Worm (Caenorhabditis elegans) whole organism, late embryonic: ENCODE results near the gene ttr-59.
A peak's percentile ranks its signal among the peaks of the same experiment; 100 is the strongest.

ENCODE experiments used
- C08G9.2 ChIP-seq: sonication (generic microtip); optimal IDR thresholded peaks from 2 replicates; lab custom pipeline; 2016; ENCODE audit warnings: mild to moderate bottlenecking, missing genetic modification characterization, moderate library complexity, missing compliant biosample characterization
- C38D4.7 ChIP-seq: fragments of 200-800 bp; sonication (Bioruptor generic); optimal IDR thresholded peaks from 2 replicates; lab custom pipeline; 2018; ENCODE audit warnings: mild to moderate bottlenecking, missing genetic modification characterization, moderate library complexity, missing compliant biosample characterization
- K02D7.2 ChIP-seq: sonication (generic microtip); optimal IDR thresholded peaks from 2 replicates; lab custom pipeline; 2017; ENCODE audit warnings: mild to moderate bottlenecking, missing genetic modification characterization, missing compliant biosample characterization
- K09A11.1 ChIP-seq: sonication (generic microtip); optimal IDR thresholded peaks from 2 replicates; lab custom pipeline; 2017; ENCODE audit warnings: antibody characterized with exemption, mild to moderate bottlenecking, missing genetic modification characterization, missing compliant biosample characterization; ENCODE audit not compliant: insufficient read depth
- Y22D7AL.16 ChIP-seq: sonication (generic microtip); optimal IDR thresholded peaks from 2 replicates; lab custom pipeline; 2016; ENCODE audit warnings: missing genetic modification characterization, missing compliant biosample characterization
- ama-1 ChIP-seq: fragments of 150-350 bp; optimal IDR thresholded peaks from 2 replicates; lab custom pipeline; 2014
- ceh-14 ChIP-seq: sonication (generic microtip); optimal IDR thresholded peaks from 2 replicates; lab custom pipeline; 2016; ENCODE audit warnings: missing genotype, missing genetic modification characterization, missing compliant biosample characterization
- ceh-18 ChIP-seq: sonication (generic microtip); optimal IDR thresholded peaks from 2 replicates; lab custom pipeline; 2016; ENCODE audit warnings: missing genetic modification characterization, missing compliant biosample characterization
- ceh-19 ChIP-seq: fragments of 200-800 bp; sonication (Bioruptor generic); optimal IDR thresholded peaks from 2 replicates; lab custom pipeline; 2018; ENCODE audit warnings: mild to moderate bottlenecking, missing genetic modification characterization, missing compliant biosample characterization
- ceh-22 ChIP-seq: sonication (generic microtip); optimal IDR thresholded peaks from 2 replicates; lab custom pipeline; 2017; ENCODE audit warnings: missing biosample characterization, missing genetic modification characterization
- ceh-45 ChIP-seq: fragments of 200-800 bp; sonication (Bioruptor generic); IDR thresholded peaks from 2 replicates; pipeline ENCODE4 v1.3.6; 2022; ENCODE audit warnings: missing genetic modification reagents, missing genetic modification characterization, missing compliant biosample characterization
- ceh-48 ChIP-seq: sonication (generic microtip); optimal IDR thresholded peaks from 2 replicates; lab custom pipeline; 2016; ENCODE audit warnings: missing genetic modification characterization, inconsistent platforms, missing compliant biosample characterization
- ceh-6 ChIP-seq: fragments of 200-800 bp; sonication (Bioruptor generic); optimal IDR thresholded peaks from 2 replicates; lab custom pipeline; 2018; ENCODE audit warnings: mild to moderate bottlenecking, missing genetic modification characterization, missing compliant biosample characterization
- dmd-4 ChIP-seq: sonication (generic microtip); optimal IDR thresholded peaks from 2 replicates; lab custom pipeline; 2016; ENCODE audit warnings: borderline replicate concordance, missing genetic modification characterization, missing compliant biosample characterization
- dve-1 ChIP-seq: sonication (generic microtip); optimal IDR thresholded peaks from 2 replicates; lab custom pipeline; 2017; ENCODE audit warnings: antibody characterized with exemption, mild to moderate bottlenecking, missing genetic modification characterization, missing compliant biosample characterization
- elt-2 ChIP-seq: sonication (generic microtip); optimal IDR thresholded peaks from 2 replicates; lab custom pipeline; 2016; ENCODE audit warnings: missing genetic modification reagents, missing genetic modification characterization, missing compliant biosample characterization
- ets-4 ChIP-seq: sonication (generic microtip); optimal IDR thresholded peaks from 2 replicates; lab custom pipeline; 2016; ENCODE audit warnings: missing genetic modification characterization, missing compliant biosample characterization
- fax-1 ChIP-seq: sonication (generic microtip); optimal IDR thresholded peaks from 2 replicates; lab custom pipeline; 2016; ENCODE audit warnings: missing genotype, missing genetic modification characterization, missing compliant biosample characterization
- fkh-10 ChIP-seq: fragments of 150-350 bp; optimal IDR thresholded peaks from 2 replicates; lab custom pipeline; 2014; ENCODE audit warnings: missing biosample characterization, missing genetic modification reagents, missing genetic modification characterization
- hlh-13 ChIP-seq: fragments of 200-800 bp; sonication (Bioruptor generic); optimal IDR thresholded peaks from 2 replicates; lab custom pipeline; 2018; ENCODE audit warnings: mild to moderate bottlenecking, missing genetic modification characterization, missing compliant biosample characterization
- hlh-30 ChIP-seq: sonication (generic microtip); optimal IDR thresholded peaks from 2 replicates; lab custom pipeline; 2017; ENCODE audit warnings: antibody characterized with exemption, missing genetic modification characterization, missing compliant biosample characterization; ENCODE audit not compliant: insufficient read depth
- hlh-6 ChIP-seq: sonication (generic microtip); optimal IDR thresholded peaks from 2 replicates; lab custom pipeline; 2016; ENCODE audit warnings: missing genotype, missing genetic modification characterization, missing compliant biosample characterization
- hlh-8 ChIP-seq: sonication (generic microtip); optimal IDR thresholded peaks from 2 replicates; lab custom pipeline; 2016; ENCODE audit warnings: missing genotype, missing genetic modification characterization, missing compliant biosample characterization
- lin-11 ChIP-seq: fragments of 200-800 bp; sonication (Bioruptor generic); optimal IDR thresholded peaks from 2 replicates; lab custom pipeline; 2018; ENCODE audit warnings: mild to moderate bottlenecking, missing genetic modification characterization, missing compliant biosample characterization
- madf-2 ChIP-seq: sonication (generic microtip); optimal IDR thresholded peaks from 2 replicates; lab custom pipeline; 2017; ENCODE audit warnings: missing genetic modification characterization, missing compliant biosample characterization
- nfya-1 ChIP-seq: sonication (generic microtip); optimal IDR thresholded peaks from 2 replicates; lab custom pipeline; 2017; ENCODE audit warnings: missing genetic modification characterization, mild to moderate bottlenecking, missing compliant biosample characterization, antibody characterized with exemption, moderate library complexity
- npax-4 ChIP-seq: sonication (generic microtip); optimal IDR thresholded peaks from 2 replicates; lab custom pipeline; 2016; ENCODE audit warnings: missing genetic modification characterization, missing compliant biosample characterization
- pag-3 ChIP-seq: sonication (generic microtip); optimal IDR thresholded peaks from 2 replicates; lab custom pipeline; 2016; ENCODE audit warnings: missing compliant biosample characterization, missing genetic modification characterization, borderline replicate concordance
- pat-9 ChIP-seq: fragments of 200-800 bp; sonication (Bioruptor generic); optimal IDR thresholded peaks from 2 replicates; lab custom pipeline; 2018; ENCODE audit warnings: mild to moderate bottlenecking, missing genetic modification characterization, moderate library complexity, missing compliant biosample characterization
- pha-4 ChIP-seq: fragments of 150-350 bp; optimal IDR thresholded peaks from 2 replicates; lab custom pipeline; 2018; ENCODE audit warnings: missing biosample characterization, missing genetic modification reagents, missing genetic modification characterization
- pqm-1 ChIP-seq: sonication (generic microtip); optimal IDR thresholded peaks from 2 replicates; lab custom pipeline; 2016; ENCODE audit warnings: missing genetic modification characterization, missing compliant biosample characterization
- pros-1 ChIP-seq: fragments of 150-350 bp; optimal IDR thresholded peaks from 2 replicates; lab custom pipeline; 2014; ENCODE audit warnings: missing biosample characterization, missing genetic modification reagents, missing genetic modification characterization
- ref-2 ChIP-seq: sonication (generic microtip); optimal IDR thresholded peaks from 2 replicates; lab custom pipeline; 2016; ENCODE audit warnings: missing genetic modification characterization, missing compliant biosample characterization
- rnt-1 ChIP-seq: sonication (generic microtip); optimal IDR thresholded peaks from 2 replicates; lab custom pipeline; 2016; ENCODE audit warnings: missing genetic modification characterization, missing compliant biosample characterization
- sox-2 ChIP-seq: fragments of 200-800 bp; sonication (Bioruptor generic); IDR thresholded peaks from 2 replicates; pipeline ENCODE4 v1.3.6; 2022; ENCODE audit warnings: missing genetic modification reagents, missing genetic modification characterization, missing compliant biosample characterization
- sox-4 ChIP-seq: sonication (generic microtip); optimal IDR thresholded peaks from 2 replicates; lab custom pipeline; 2017; ENCODE audit warnings: mild to moderate bottlenecking, missing genetic modification characterization, inconsistent platforms, missing compliant biosample characterization
- unc-3 ChIP-seq, 2 experiments: fragments of 200-800 bp in 1 of 2; sonication (Bioruptor generic) in 1 of 2; sonication (generic microtip) in 1 of 2; conservative IDR thresholded peaks in 1 of 2; optimal IDR thresholded peaks in 1 of 2; 2 replicates each; pipeline versions ENCODE4 v1.3.6 to Lab custom; 2016 to 2022; ENCODE audit warnings: missing compliant biosample characterization in 2 of 2, missing genetic modification characterization in 2 of 2, missing genetic modification reagents in 1 of 2
- unc-55 ChIP-seq: sonication (generic microtip); optimal IDR thresholded peaks from 2 replicates; lab custom pipeline; 2017; ENCODE audit warnings: missing biosample characterization, missing genetic modification reagents, missing genetic modification characterization
- unc-86 ChIP-seq: sonication (generic microtip); optimal IDR thresholded peaks from 2 replicates; lab custom pipeline; 2016; ENCODE audit warnings: missing genetic modification characterization, missing compliant biosample characterization
- zip-5 ChIP-seq: sonication (generic microtip); optimal IDR thresholded peaks from 2 replicates; lab custom pipeline; 2016; ENCODE audit warnings: missing genetic modification characterization, missing compliant biosample characterization

Gene ttr-59

DNA sequence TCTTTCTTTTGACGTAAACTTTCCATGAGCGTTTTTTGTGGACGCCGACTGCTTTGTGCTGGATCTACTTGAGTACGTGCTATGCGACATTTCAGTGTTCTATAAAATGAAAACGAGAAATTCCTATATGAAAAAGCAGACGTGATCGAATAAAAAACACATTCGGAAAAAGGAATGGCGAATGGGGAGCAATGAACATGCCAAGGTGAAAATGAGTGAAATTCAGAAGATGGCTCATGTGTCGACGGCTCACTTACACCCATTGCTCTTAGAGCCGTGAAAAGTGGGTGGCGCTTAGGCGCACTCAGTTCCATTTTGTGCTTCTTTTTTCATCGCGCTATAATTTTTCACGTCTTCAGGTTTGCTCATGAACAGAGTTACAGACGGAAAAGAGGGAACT, 31.0 kb upstream of the ttr-59 start, which contains the start of gene K03A1.4:
Gene K03A1.4, minus strand, starts transcription at position 101 of the 400 bp plus-strand sequence.
- TF ChIP-seq npax-4 (no peak), pag-3 (no peak), hlh-6 (no peak), ceh-48 (tag; lab: Kevin White, UChicago) (no peak), ama-1 (no peak), ets-4 (tag; lab: Kevin White, UChicago) (no peak), sox-4 (tag; lab: Kevin White, UChicago) (no peak), rnt-1 (no peak), dve-1 (tag; lab: Kevin White, UChicago) (no peak), fkh-10 (GFP tag; lab: Kevin White, UChicago) (no peak), hlh-8 (no peak), sox-2 (GFP tag; lab: Robert Waterston, UW) (no peak), ref-2 (no peak), pros-1 (tag; lab: Kevin White, UChicago) (no peak)
- TF ChIP-seq, all 69 proteins: peak for 0

ce11 chrX:7303115-7303514, 26.5 kb upstream of the ttr-59 start:
- TF ChIP-seq zip-5 (tag; lab: Kevin White, UChicago) (no peak), pha-4 (tag; lab: Kevin White, UChicago) (no peak), madf-2 (tag; lab: Kevin White, UChicago) (no peak), rnt-1 (no peak), ceh-45 (no peak), C38D4.7 (GFP tag; lab: Kevin White, UChicago) (no peak), ceh-22 (tag; lab: Kevin White, UChicago) (no peak), ama-1 (no peak), dmd-4 (no peak), K09A11.1 (no peak), hlh-13 (no peak), unc-3 (GFP tag; conservative IDR thresholded peaks at IDR 0.05; lab: Robert Waterston, UW) (no peak), unc-3 (tag; optimal IDR thresholded peaks at IDR 0.05; lab: Kevin White, UChicago) (no peak), fax-1 (tag; lab: Kevin White, UChicago) (no peak), C08G9.2 (no peak), unc-55 (GFP tag; lab: Kevin White, UChicago) (no peak), npax-4 (no peak), pat-9 (tag; lab: Kevin White, UChicago) (no peak)

DNA sequence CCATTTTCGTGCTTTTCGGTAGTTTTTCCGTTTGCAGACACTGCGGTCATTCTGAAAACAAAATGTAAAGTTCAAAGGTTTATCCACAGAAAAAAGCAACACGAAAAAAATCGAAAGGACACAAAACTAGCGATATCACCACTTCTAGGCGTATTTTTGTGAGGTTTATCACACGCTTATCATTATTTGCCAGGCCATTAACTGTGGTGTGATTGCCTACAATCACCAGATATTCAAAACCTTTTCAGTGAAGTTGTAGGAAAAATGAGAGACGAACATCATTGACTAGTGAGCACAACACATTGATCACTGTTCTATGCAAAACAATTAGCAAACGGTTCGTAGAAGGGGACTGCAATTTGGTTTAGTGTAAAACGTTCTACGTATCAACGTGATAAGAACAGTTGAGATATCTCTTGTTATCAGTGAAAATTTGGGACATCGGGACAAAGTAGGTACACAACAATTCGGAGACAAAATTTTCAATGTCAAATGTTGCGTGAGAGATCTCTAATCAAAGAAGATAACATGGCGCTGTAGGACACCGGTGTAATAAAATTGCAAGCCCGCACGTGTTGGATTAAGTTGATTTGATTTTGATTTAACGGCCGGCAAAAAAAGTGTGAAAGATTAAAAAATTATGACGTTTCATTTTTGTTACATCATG, 24.0 kb upstream of the ttr-59 start, which contains the start of gene sur-5:
Gene sur-5, minus strand, starts transcription at position 51 of the 667 bp plus-strand sequence.
- TF ChIP-seq hlh-30: no peak
- TF ChIP-seq elt-2 (tag; lab: Kevin White, UChicago): peak; percentile 87
- no peak for TF ChIP-seq ceh-19 (GFP tag; lab: Kevin White, UChicago)
- TF ChIP-seq pros-1 (tag; lab: Kevin White, UChicago): no peak
- no peak for TF ChIP-seq K02D7.2 (tag; lab: Kevin White, UChicago)
- no peak for TF ChIP-seq ceh-6 (GFP tag; lab: Kevin White, UChicago)
- no peak for TF ChIP-seq pqm-1 (tag; lab: Kevin White, UChicago)
- TF ChIP-seq, all 69 proteins: peak for 1

DNA sequence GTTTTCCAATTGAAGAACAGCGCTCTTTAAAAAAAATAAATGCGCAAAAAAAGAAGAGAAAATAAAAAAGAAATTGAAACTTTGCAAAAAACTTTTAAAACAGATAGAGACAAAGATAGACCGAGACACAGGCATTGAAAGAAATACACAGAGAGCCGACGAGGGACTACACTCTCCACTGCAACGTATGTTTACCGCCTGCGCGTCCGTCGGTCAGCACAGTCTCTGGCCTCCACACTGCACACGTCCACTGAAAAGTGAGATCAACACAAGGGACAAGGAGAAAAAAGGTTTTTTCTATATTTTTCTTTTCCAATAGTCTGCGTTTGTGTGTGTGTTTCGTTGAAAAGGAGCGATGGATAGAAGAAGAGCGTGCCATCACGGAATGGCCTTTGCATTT, 23.2 kb upstream of the ttr-59 start:
- peak; percentile 32 for TF ChIP-seq ceh-18 (tag; lab: Kevin White, UChicago)
- TF ChIP-seq ceh-14 (tag; lab: Kevin White, UChicago): no peak
- TF ChIP-seq pag-3: no peak
- no peak for TF ChIP-seq hlh-6
- TF ChIP-seq unc-86 (tag; lab: Kevin White, UChicago): no peak
- no peak for TF ChIP-seq npax-4
- TF ChIP-seq Y22D7AL.16 (tag; lab: Kevin White, UChicago): no peak
- TF ChIP-seq fkh-10 (GFP tag; lab: Kevin White, UChicago): no peak
- TF ChIP-seq nfya-1: peak; percentile 63
- TF ChIP-seq fax-1 (tag; lab: Kevin White, UChicago): no peak
- TF ChIP-seq dve-1 (tag; lab: Kevin White, UChicago): peak; percentile 16
- no peak for TF ChIP-seq madf-2 (tag; lab: Kevin White, UChicago)
- no peak for TF ChIP-seq K09A11.1
- TF ChIP-seq lin-11 (tag; lab: Kevin White, UChicago): no peak
- no peak for TF ChIP-seq sox-2 (GFP tag; lab: Robert Waterston, UW)
- no peak for TF ChIP-seq hlh-30
- TF ChIP-seq pqm-1 (tag; lab: Kevin White, UChicago): no peak
